In the genomic region with DNA sequence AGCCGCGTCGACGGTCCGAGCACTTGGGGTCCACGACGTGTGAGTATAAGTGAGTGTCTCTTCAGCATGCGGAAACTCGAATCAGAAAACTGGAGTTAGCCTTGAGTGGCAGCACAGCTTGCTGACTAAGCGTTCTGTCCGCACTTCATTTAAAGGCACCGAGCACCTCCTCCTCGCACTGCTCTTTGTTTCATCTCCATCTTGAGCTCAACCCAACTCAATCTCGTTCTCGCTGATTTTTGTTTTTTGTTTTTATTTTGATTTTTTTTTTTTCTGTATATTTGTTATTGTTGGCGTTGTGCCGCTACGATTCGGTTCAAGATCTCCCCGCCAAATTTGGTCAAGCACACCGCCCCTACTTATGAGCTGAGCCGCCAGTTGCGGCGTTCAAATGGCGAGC, we compare ENCODE assay signal across 4 fruit fly cellular contexts.
TF ChIP-seq lines count a peak whose summit lies in the region.

No protein-coding gene starts in this region.

- TF ChIP-seq CTCF in whole organism, embryonic (GFP tag; optimal IDR thresholded peaks at IDR 0.05; lab: Kevin White, UChicago), result no peak

TF ChIP-seq in whole organism, adult, 20 proteins besides CTCF, POLR2A, EP300 and RAD21:
- TF ChIP-seq pad (GFP tag; optimal IDR thresholded peaks at IDR 0.05; lab: Kevin White, UChicago) (no peak), tj (GFP tag; optimal IDR thresholded peaks at IDR 0.05; lab: Kevin White, UChicago) (peak; percentile 40)
TF ChIP-seq in whole organism, adult: peak in this region for 1.

TF ChIP-seq in whole organism, embryonic, 481 proteins besides CTCF, POLR2A, EP300 and RAD21:
- no peak for TF ChIP-seq row (GFP tag; IDR thresholded peaks at IDR 0.05; lab: Robert Waterston, UW)
- TF ChIP-seq Ets65A (GFP tag; lab: Kevin White, UChicago), result peak; percentile 30
- no peak for TF ChIP-seq Dip2 (GFP tag; IDR thresholded peaks at IDR 0.05; lab: Robert Waterston, UW)
- TF ChIP-seq CG6175 (GFP tag; IDR thresholded peaks at IDR 0.05; lab: Robert Waterston, UW), result no peak
- 0 out of 4 replicates have a peak, but pooled peaks have one; percentile 35 for TF ChIP-seq chinmo (GFP tag; IDR thresholded peaks at IDR 0.05; lab: Robert Waterston, UW; ENCODE audit: partially characterized antibody)
- TF ChIP-seq Adf1 (GFP tag; IDR thresholded peaks at IDR 0.05; lab: Robert Waterston, UW), result 0 out of 2 replicates have a peak, but pooled peaks have one; percentile 15
- TF ChIP-seq nom (GFP tag; optimal IDR thresholded peaks at IDR 0.05; lab: Kevin White, UChicago), result peak; percentile 13
- TF ChIP-seq CG31388 (GFP tag; optimal IDR thresholded peaks at IDR 0.05; lab: Kevin White, UChicago), result no peak
- no peak for TF ChIP-seq CG7963 (GFP tag; IDR thresholded peaks at IDR 0.05; lab: Robert Waterston, UW; ENCODE audit: partially characterized antibody)
- no peak for TF ChIP-seq CG5245 (GFP tag; optimal IDR thresholded peaks at IDR 0.05; lab: Kevin White, UChicago)
- no peak for TF ChIP-seq CG9817 (tag; optimal IDR thresholded peaks at IDR 0.05; lab: Kevin White, UChicago)

TF ChIP-seq in whole organism, prepupa, 60 proteins besides CTCF, POLR2A, EP300 and RAD21:
- TF ChIP-seq svp (GFP tag; lab: Kevin White, UChicago) (peak; percentile 72), Ets21C (GFP tag; optimal IDR thresholded peaks at IDR 0.05; lab: Kevin White, UChicago) (no peak), CG10669 (GFP tag; optimal IDR thresholded peaks at IDR 0.05; lab: Kevin White, UChicago) (no peak), ss (GFP tag; optimal IDR thresholded peaks at IDR 0.05; lab: Kevin White, UChicago) (peak; percentile 29 to 57), CG6792 (GFP tag; optimal IDR thresholded peaks at IDR 0.05; lab: Kevin White, UChicago) (no peak), Lpt (GFP tag; optimal IDR thresholded peaks at IDR 0.05; lab: Kevin White, UChicago) (no peak), CG4318 (GFP tag; optimal IDR thresholded peaks at IDR 0.05; lab: Kevin White, UChicago) (no peak), Eip78C (GFP tag; lab: Kevin White, UChicago) (peak; percentile 47), Eip93F (GFP tag; optimal IDR thresholded peaks at IDR 0.05; lab: Kevin White, UChicago) (no peak)

TF ChIP-seq in whole organism, pupa, 21 proteins besides CTCF, POLR2A, EP300 and RAD21:
- TF ChIP-seq CG8301 (tag; optimal IDR thresholded peaks at IDR 0.05; lab: Kevin White, UChicago), result no peak
- TF ChIP-seq D1 (tag; optimal IDR thresholded peaks at IDR 0.05; lab: Kevin White, UChicago), result no peak
- TF ChIP-seq CG8159 (tag; optimal IDR thresholded peaks at IDR 0.05; lab: Kevin White, UChicago), result no peak
- TF ChIP-seq Pif1B (GFP tag; optimal IDR thresholded peaks at IDR 0.05; lab: Kevin White, UChicago), result no peak
- TF ChIP-seq CG34367 (tag; optimal IDR thresholded peaks at IDR 0.05; lab: Kevin White, UChicago), result no peak
- no peak for TF ChIP-seq gl (tag; optimal IDR thresholded peaks at IDR 0.05; lab: Kevin White, UChicago)
- no peak for TF ChIP-seq Ets98B (GFP tag; IDR thresholded peaks at IDR 0.05; lab: Robert Waterston, UW)
- no peak for TF ChIP-seq Pif1A (GFP tag; optimal IDR thresholded peaks at IDR 0.05; lab: Kevin White, UChicago)
- TF ChIP-seq CG10348 (GFP tag; IDR thresholded peaks at IDR 0.05; lab: Robert Waterston, UW), result no peak
- no peak for TF ChIP-seq CG17806 (tag; optimal IDR thresholded peaks at IDR 0.05; lab: Kevin White, UChicago)
- TF ChIP-seq CG4496 (GFP tag; IDR thresholded peaks at IDR 0.05; lab: Robert Waterston, UW), result no peak
- TF ChIP-seq CG32121 (GFP tag; IDR thresholded peaks at IDR 0.05; lab: Robert Waterston, UW), result no peak
- TF ChIP-seq EcR (GFP tag; optimal IDR thresholded peaks at IDR 0.05; lab: Kevin White, UChicago), result peak; percentile 61
- peak; percentile 11 for TF ChIP-seq CG15710 (tag; optimal IDR thresholded peaks at IDR 0.05; lab: Kevin White, UChicago)
- TF ChIP-seq rn (GFP tag; IDR thresholded peaks at IDR 0.05; lab: Robert Waterston, UW), result no peak
- TF ChIP-seq CG12605 (GFP tag; IDR thresholded peaks at IDR 0.05; lab: Robert Waterston, UW), result no peak
- peak; percentile 63 for TF ChIP-seq CG13204 (GFP tag; optimal IDR thresholded peaks at IDR 0.05; lab: Kevin White, UChicago)
- no peak for TF ChIP-seq CG14655 (GFP tag; optimal IDR thresholded peaks at IDR 0.05; lab: Kevin White, UChicago)
- TF ChIP-seq fd96Ca (GFP tag; IDR thresholded peaks at IDR 0.05; lab: Robert Waterston, UW), result no peak
- TF ChIP-seq Snoo (tag; optimal IDR thresholded peaks at IDR 0.05; lab: Kevin White, UChicago), result no peak
- TF ChIP-seq CG9948 (tag; optimal IDR thresholded peaks at IDR 0.05; lab: Kevin White, UChicago), result no peak
